Fruit fly (Drosophila melanogaster): ENCODE measurements around the gene Blos3.

dm6 chr3L:18865447-18866367 lies 4.3 kb upstream of the Blos3 start, which contains the start of gene CG14074:
- no peak for TF ChIP-seq CG32121 (GFP tag; IDR thresholded peaks at IDR 0.05)
- TF ChIP-seq EcR (GFP tag; optimal IDR thresholded peaks at IDR 0.05), result no peak
- TF ChIP-seq CG15710 (tag; optimal IDR thresholded peaks at IDR 0.05), result no peak
- no peak for TF ChIP-seq fd96Ca (GFP tag; IDR thresholded peaks at IDR 0.05)
